Worm (Caenorhabditis elegans): ENCODE measurements around the gene C05E11.3.

DNA sequence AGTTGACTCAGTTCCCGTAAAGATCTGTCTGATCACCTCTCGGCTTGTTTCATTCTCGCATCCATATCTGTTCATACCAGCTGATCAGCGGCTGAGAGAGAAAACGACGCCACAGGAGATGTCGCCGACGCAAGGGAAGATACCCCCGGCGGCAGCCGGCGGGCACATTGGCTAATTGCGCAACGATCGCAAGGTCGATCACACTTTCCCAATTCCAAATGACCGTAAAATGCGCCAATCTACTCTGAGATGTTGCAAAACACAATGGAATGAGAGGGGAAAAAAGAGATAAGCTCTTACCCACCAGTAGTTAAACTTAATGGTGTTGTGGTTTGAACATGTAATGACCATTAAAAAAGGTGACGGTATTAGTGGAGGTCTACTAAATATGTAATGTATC lies 27.1 kb upstream of the C05E11.3 start:
- TF ChIP-seq flt-1 (GFP tag; IDR thresholded peaks at IDR 0.05), result no peak
- TF ChIP-seq med-1 (GFP tag; optimal IDR thresholded peaks at IDR 0.05; ENCODE audit: insufficient read depth), result no peak
- no peak for TF ChIP-seq tab-1 (GFP tag; IDR thresholded peaks at IDR 0.05)
- TF ChIP-seq ztf-29 (GFP tag; IDR thresholded peaks at IDR 0.05), result no peak
- no peak for TF ChIP-seq T22C8.4 (GFP tag; IDR thresholded peaks at IDR 0.05)
- TF ChIP-seq klf-2 (GFP tag; conservative IDR thresholded peaks at IDR 0.05), result no peak

Measured in whole organism, midembryonic.